Fruit fly (Drosophila melanogaster) whole organism, embryonic: ENCODE data around the gene Pvf2.
A peak's percentile ranks its signal among the peaks of the same experiment; 100 is the strongest.

Experiments
- Ada2b ChIP-seq: fragments of 200-800 bp; sonication (Bioruptor generic); IDR thresholded peaks from 2 replicates; pipeline ENCODE4 v1.3.6; 2022; ENCODE audit warnings: missing biosample characterization, missing genetic modification characterization
- Bgb ChIP-seq: fragments of 200-800 bp; sonication (Bioruptor generic); IDR thresholded peaks from 2 replicates; pipeline ENCODE4 v1.3.6; 2022; ENCODE audit warnings: missing biosample characterization, missing genetic modification characterization; ENCODE audit not compliant: partially characterized antibody
- Bteb2 ChIP-seq: fragments of 200-800 bp; sonication (Bioruptor generic); optimal IDR thresholded peaks from 2 replicates; lab custom pipeline; 2016; ENCODE audit warnings: missing biosample characterization, missing genetic modification characterization
- CG10366 ChIP-seq: fragments of 200-800 bp; sonication (Bioruptor generic); IDR thresholded peaks from 2 replicates; pipeline ENCODE4 v1.3.6; 2022; ENCODE audit warnings: missing biosample characterization, missing genetic modification characterization
- CG10431 ChIP-seq: fragments of 200-800 bp; sonication (Bioruptor generic); optimal IDR thresholded peaks from 3 replicates; lab custom pipeline; 2018; ENCODE audit warnings: missing biosample characterization, mild to moderate bottlenecking, missing genetic modification characterization
- CG11093 ChIP-seq: fragments of 200-800 bp; sonication (Bioruptor generic); IDR thresholded peaks from 3 replicates; pipeline ENCODE4 v1.3.6; 2022; ENCODE audit warnings: missing biosample characterization, missing genetic modification characterization
- CG11560 ChIP-seq: fragments of 200-800 bp; sonication (Bioruptor generic); IDR thresholded peaks from 3 replicates; pipeline ENCODE4 v1.3.6; 2022; ENCODE audit warnings: missing biosample characterization, missing genetic modification characterization
- CG13123 ChIP-seq: fragments of 200-800 bp; sonication (Bioruptor generic); optimal IDR thresholded peaks from 2 replicates; lab custom pipeline; 2016; ENCODE audit warnings: missing biosample characterization, missing genetic modification characterization
- CG13296 ChIP-seq: fragments of 200-800 bp; sonication (Bioruptor generic); optimal IDR thresholded peaks from 3 replicates; lab custom pipeline; 2018; ENCODE audit warnings: missing biosample characterization, mild to moderate bottlenecking, missing genetic modification characterization
- CG14710 ChIP-seq: fragments of 200-800 bp; sonication (Bioruptor generic); optimal IDR thresholded peaks from 3 replicates; lab custom pipeline; 2019; ENCODE audit warnings: missing biosample characterization, mild to moderate bottlenecking, missing genetic modification characterization, moderate library complexity
- CG15696 ChIP-seq: fragments of 200-800 bp; sonication (Bioruptor generic); optimal IDR thresholded peaks from 2 replicates; lab custom pipeline; 2019; ENCODE audit warnings: missing biosample characterization, mild to moderate bottlenecking, missing genetic modification characterization, moderate library complexity
- CG17612 ChIP-seq: fragments of 200-800 bp; sonication (Bioruptor generic); IDR thresholded peaks from 2 replicates; pipeline ENCODE4 v1.3.6; 2022; ENCODE audit warnings: missing biosample characterization, missing genetic modification characterization
- CG2678 ChIP-seq: fragments of 200-800 bp; sonication (Bioruptor generic); optimal IDR thresholded peaks from 3 replicates; lab custom pipeline; 2019; ENCODE audit warnings: missing biosample characterization, mild to moderate bottlenecking, missing genetic modification characterization, moderate library complexity
- CG34422 ChIP-seq: fragments of 200-800 bp; sonication (Bioruptor generic); IDR thresholded peaks from 3 replicates; pipeline ENCODE4 v1.3.6; 2022; ENCODE audit warnings: missing biosample characterization, missing genetic modification characterization
- CG6272 ChIP-seq: fragments of 200-800 bp; sonication (Bioruptor generic); IDR thresholded peaks from 2 replicates; pipeline ENCODE4 v1.3.6; 2022; ENCODE audit warnings: missing biosample characterization, missing genetic modification characterization
- CG9817 ChIP-seq: fragments of 200-800 bp; sonication (Bioruptor generic); optimal IDR thresholded peaks from 2 replicates; lab custom pipeline; 2018; ENCODE audit warnings: missing biosample characterization, mild to moderate bottlenecking, missing genetic modification characterization, moderate library complexity
- CG9932 ChIP-seq: fragments of 200-800 bp; sonication (Bioruptor generic); IDR thresholded peaks from 2 replicates; pipeline ENCODE4 v1.3.6; 2022; ENCODE audit warnings: missing biosample characterization, missing genetic modification characterization
- D ChIP-seq, 2 experiments: fragments of 200-800 bp in 1 of 2; fragments of >200 bp in 1 of 2; sonication (Bioruptor generic) in 1 of 2; optimal IDR thresholded peaks; 2 replicates in 1 of 2; 3 replicates in 1 of 2; lab custom pipeline; 2017; ENCODE audit warnings: mild to moderate bottlenecking in 1 of 2, missing biosample characterization in 1 of 2, missing genetic modification characterization in 1 of 2, missing genetic modification reagents in 1 of 2
- E2f1 ChIP-seq: fragments of 200-800 bp; sonication (Bioruptor generic); IDR thresholded peaks from 2 replicates; pipeline ENCODE4 v1.3.6; 2022; ENCODE audit warnings: missing biosample characterization, missing genetic modification characterization
- Eip74EF ChIP-seq, 2 experiments: fragments of 200-800 bp in 1 of 2; fragments of >200 bp in 1 of 2; sonication (Bioruptor generic) in 1 of 2; optimal IDR thresholded peaks; 2 replicates each; lab custom pipeline; 2017 to 2019; ENCODE audit warnings: missing biosample characterization in 2 of 2, missing genetic modification characterization in 2 of 2, mild to moderate bottlenecking in 1 of 2, moderate library complexity in 1 of 2
- Ets97D ChIP-seq: fragments of 200-800 bp; sonication (Bioruptor generic); optimal IDR thresholded peaks from 3 replicates; lab custom pipeline; 2016; ENCODE audit warnings: missing biosample characterization, missing genetic modification characterization
- MESR4 ChIP-seq: fragments of 200-800 bp; sonication (Bioruptor generic); optimal IDR thresholded peaks from 2 replicates; lab custom pipeline; 2018; ENCODE audit warnings: missing biosample characterization, mild to moderate bottlenecking, missing genetic modification characterization, moderate library complexity
- MTF-1 ChIP-seq: fragments of 200-800 bp; sonication (Bioruptor generic); optimal IDR thresholded peaks from 2 replicates; lab custom pipeline; 2018; ENCODE audit warnings: missing biosample characterization, mild to moderate bottlenecking, missing genetic modification characterization, borderline replicate concordance
- Med ChIP-seq: fragments of 200-800 bp; sonication (Bioruptor generic); peaks from one replicate; lab custom pipeline; 2016; ENCODE audit warnings: missing biosample characterization, missing genetic modification characterization, mild to moderate bottlenecking, inconsistent platforms, moderate library complexity
- NFAT ChIP-seq: fragments of 200-800 bp; sonication (Bioruptor generic); IDR thresholded peaks from 2 replicates; pipeline ENCODE4 v1.3.6; 2022; ENCODE audit warnings: missing biosample characterization, missing genetic modification characterization
- Neu2 ChIP-seq: fragments of 200-800 bp; sonication (Bioruptor generic); optimal IDR thresholded peaks from 3 replicates; lab custom pipeline; 2016; ENCODE audit warnings: missing biosample characterization, missing genetic modification characterization, borderline replicate concordance
- Ravus ChIP-seq: fragments of 200-800 bp; sonication (Bioruptor generic); IDR thresholded peaks from 2 replicates; pipeline ENCODE4 v1.3.6; 2022; ENCODE audit warnings: missing biosample characterization, missing genetic modification characterization
- Scr ChIP-seq: fragments of 200-800 bp; sonication (Bioruptor generic); IDR thresholded peaks from 2 replicates; pipeline ENCODE4 v1.3.6; 2022; ENCODE audit warnings: missing biosample characterization, missing genetic modification characterization; ENCODE audit not compliant: partially characterized antibody
- Sry-β ChIP-seq: fragments of 200-800 bp; sonication (Bioruptor generic); optimal IDR thresholded peaks from 2 replicates; lab custom pipeline; 2018; ENCODE audit warnings: missing biosample characterization, mild to moderate bottlenecking, missing genetic modification characterization, moderate library complexity
- cas ChIP-seq: fragments of 200-800 bp; sonication (Bioruptor generic); IDR thresholded peaks from 2 replicates; pipeline ENCODE4 v1.3.6; 2022; ENCODE audit warnings: missing biosample characterization, missing genetic modification characterization
- dpn ChIP-seq, 2 experiments: fragments of 200-800 bp; sonication (Bioruptor generic); optimal IDR thresholded peaks; 3 replicates each; lab custom pipeline; 2016; ENCODE audit warnings: missing biosample characterization in 2 of 2, missing genetic modification characterization in 2 of 2
- dysf ChIP-seq: fragments of 200-800 bp; sonication (Bioruptor generic); IDR thresholded peaks from 3 replicates; pipeline ENCODE4 v1.3.6; 2022; ENCODE audit warnings: missing biosample characterization, missing genetic modification characterization
- esg ChIP-seq: fragments of 200-800 bp; sonication (Bioruptor generic); conservative IDR thresholded peaks from 2 replicates; pipeline ENCODE4 v1.3.6; 2022; ENCODE audit warnings: missing biosample characterization, missing genetic modification characterization
- fd102C ChIP-seq: fragments of 200-800 bp; sonication (Bioruptor generic); optimal IDR thresholded peaks from 2 replicates; lab custom pipeline; 2018; ENCODE audit warnings: missing biosample characterization, mild to moderate bottlenecking, missing genetic modification characterization, moderate library complexity
- hkb ChIP-seq, 2 experiments: fragments of 200-800 bp in 1 of 2; fragments of >200 bp in 1 of 2; sonication (Bioruptor generic) in 1 of 2; IDR thresholded peaks in 1 of 2; optimal IDR thresholded peaks in 1 of 2; 2 replicates each; pipeline versions ENCODE4 v1.3.6 to Lab custom; 2017 to 2022; ENCODE audit warnings: missing biosample characterization in 1 of 2, missing genetic modification characterization in 1 of 2
- lilli ChIP-seq: fragments of 200-800 bp; sonication (Bioruptor generic); optimal IDR thresholded peaks from 3 replicates; lab custom pipeline; 2016; ENCODE audit warnings: missing biosample characterization, missing genetic modification characterization
- onecut ChIP-seq: fragments of 200-800 bp; sonication (Bioruptor generic); IDR thresholded peaks from 2 replicates; pipeline ENCODE4 v1.3.6; 2022; ENCODE audit warnings: missing biosample characterization, missing genetic modification characterization
- psq ChIP-seq: fragments of 200-800 bp; sonication (Bioruptor generic); optimal IDR thresholded peaks from 2 replicates; lab custom pipeline; 2017; ENCODE audit warnings: missing biosample characterization, missing genetic modification characterization
- row ChIP-seq: fragments of 200-800 bp; sonication (Bioruptor generic); IDR thresholded peaks from 3 replicates; pipeline ENCODE4 v1.3.6; 2022; ENCODE audit warnings: missing biosample characterization, missing genetic modification characterization
- schlank ChIP-seq: fragments of 200-800 bp; sonication (Bioruptor generic); optimal IDR thresholded peaks from 2 replicates; lab custom pipeline; 2018; ENCODE audit warnings: missing biosample characterization, mild to moderate bottlenecking, missing genetic modification characterization
- sqz ChIP-seq: fragments of 200-800 bp; sonication (Bioruptor generic); optimal IDR thresholded peaks from 3 replicates; lab custom pipeline; 2018; ENCODE audit warnings: missing biosample characterization, mild to moderate bottlenecking, missing genetic modification characterization
- stc ChIP-seq: fragments of 200-800 bp; sonication (Bioruptor generic); IDR thresholded peaks from 2 replicates; pipeline ENCODE4 v1.3.6; 2022; ENCODE audit warnings: missing biosample characterization, missing genetic modification characterization
- stwl ChIP-seq: fragments of 200-800 bp; sonication (Bioruptor generic); optimal IDR thresholded peaks from 3 replicates; lab custom pipeline; 2018; ENCODE audit warnings: missing biosample characterization, mild to moderate bottlenecking, missing genetic modification characterization, moderate library complexity
- sug ChIP-seq: fragments of 200-800 bp; optimal IDR thresholded peaks from 2 replicates; lab custom pipeline; 2019; ENCODE audit warnings: missing biosample characterization, mild to moderate bottlenecking, missing genetic modification characterization, moderate library complexity
- vnd ChIP-seq: fragments of 200-800 bp; sonication (Bioruptor generic); IDR thresholded peaks from 3 replicates; pipeline ENCODE4 v1.3.6; 2022; ENCODE audit warnings: missing biosample characterization, missing genetic modification characterization; ENCODE audit not compliant: partially characterized antibody
- z ChIP-seq: fragments of 200-800 bp; sonication (Bioruptor generic); IDR thresholded peaks from 3 replicates; pipeline ENCODE4 v1.3.6; 2022; ENCODE audit warnings: missing biosample characterization, missing genetic modification characterization
- zfh2 ChIP-seq: fragments of 200-800 bp; sonication (Bioruptor generic); optimal IDR thresholded peaks from 2 replicates; lab custom pipeline; 2016; ENCODE audit warnings: missing biosample characterization, missing genetic modification characterization

Gene Pvf2

DNA sequence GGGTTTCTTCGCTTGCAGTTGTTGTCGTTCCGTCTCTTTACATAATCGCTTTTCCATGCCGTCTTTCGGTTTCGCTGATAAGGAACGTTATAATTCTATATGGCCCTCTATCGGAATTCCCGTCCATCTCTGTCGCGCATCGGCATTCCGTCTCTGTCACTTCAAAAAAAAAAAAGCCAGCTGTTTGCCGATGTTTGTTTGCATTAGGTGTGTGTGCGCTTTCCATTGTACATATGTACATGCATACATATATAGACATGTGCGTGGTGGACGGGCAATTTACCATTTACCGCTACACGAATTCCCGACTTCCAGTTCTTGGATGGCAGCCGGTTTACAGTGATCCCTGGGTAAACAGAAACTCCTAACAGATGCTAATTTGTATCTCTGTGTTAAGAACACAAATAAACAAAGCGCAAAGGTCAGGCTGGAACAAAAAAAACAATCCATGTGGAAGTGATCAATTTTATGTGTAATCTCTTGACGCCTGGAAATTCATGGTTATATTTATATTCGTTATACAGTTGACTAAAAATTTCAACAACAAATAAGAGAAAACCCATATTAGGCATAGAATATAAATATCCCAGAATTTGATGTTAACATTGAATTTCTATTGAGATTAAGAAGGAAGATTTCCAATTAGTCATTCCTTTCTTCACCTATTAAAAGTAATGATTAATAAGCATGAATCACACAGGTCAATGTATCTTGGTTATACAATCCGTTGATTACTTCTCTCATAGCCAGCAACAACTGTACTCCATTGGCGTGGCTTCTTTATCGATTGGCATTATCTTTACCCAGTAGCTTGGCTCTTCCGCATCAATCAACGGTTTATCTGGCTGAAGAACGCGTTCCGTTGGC lies 41.2 kb downstream of the Pvf2 start (continued):
- TF ChIP-seq Bteb2 (no peak), CG2678 (tag; lab: Kevin White, UChicago) (peak; percentile 45), CG6272 (GFP tag; lab: Robert Waterston, UW) (no peak), Neu2 (GFP tag; lab: Kevin White, UChicago) (no peak), dpn (GFP tag; optimal IDR thresholded peaks at IDR 0.05; lab: Kevin White, UChicago) (no peak), CG13296 (GFP tag; lab: Kevin White, UChicago) (no peak), CG34422 (peak; percentile 27; the same call in 1 of the 3 replicates), schlank (tag; lab: Kevin White, UChicago) (no peak), CG9932 (GFP tag; lab: Robert Waterston, UW) (no peak), cas (no peak), sug (no peak), psq (no peak), dysf (GFP tag; lab: Robert Waterston, UW) (no peak), vnd (GFP tag; lab: Robert Waterston, UW) (no peak), Med (GFP tag; lab: Kevin White, UChicago) (peak; percentile 78), MTF-1 (GFP tag; lab: Kevin White, UChicago) (peak; percentile 17), CG9817 (tag; lab: Kevin White, UChicago) (no peak), Sry-β (no peak), Ada2b (GFP tag; lab: Robert Waterston, UW) (no peak), onecut (GFP tag; lab: Robert Waterston, UW) (peak; percentile 71), D (optimal IDR thresholded peaks at IDR 0.05; lab: Kevin White, UChicago) (no peak), D (GFP tag; optimal IDR thresholded peaks at IDR 0.05; lab: Kevin White, UChicago) (peak; percentile 8), CG10366 (GFP tag; lab: Robert Waterston, UW) (no peak), z (GFP tag; lab: Robert Waterston, UW) (peak; percentile 65), Ravus (GFP tag; lab: Robert Waterston, UW) (no peak), E2f1 (GFP tag; lab: Robert Waterston, UW) (no peak), CG13123 (GFP tag; lab: Kevin White, UChicago) (peak; percentile 22), CG11093 (GFP tag; lab: Robert Waterston, UW) (peak; percentile 28; the same call in 1 of the 3 replicates), NFAT (GFP tag; lab: Robert Waterston, UW) (0 out of 2 replicates have a peak, but pooled peaks have one; percentile 24), CG15696 (tag; lab: Kevin White, UChicago) (peak; percentile 69), stwl (tag; lab: Kevin White, UChicago) (no peak), Scr (GFP tag; lab: Robert Waterston, UW) (peak; percentile 9; the same call in 1 of the 2 replicates), Eip74EF (GFP tag; optimal IDR thresholded peaks at IDR 0.05; lab: Kevin White, UChicago) (no peak), stc (no peak), hkb (optimal IDR thresholded peaks at IDR 0.05; lab: Kevin White, UChicago) (no peak), hkb (GFP tag; IDR thresholded peaks at IDR 0.05; lab: Robert Waterston, UW) (peak; percentile 52; the same call in 1 of the 2 replicates), CG10431 (GFP tag; lab: Kevin White, UChicago) (peak; percentile 58), CG17612 (GFP tag; lab: Robert Waterston, UW) (no peak), sqz (GFP tag; lab: Kevin White, UChicago) (peak; percentile 69), Bgb (GFP tag; lab: Robert Waterston, UW) (no peak), MESR4 (GFP tag; lab: Kevin White, UChicago) (no peak), Ets97D (GFP tag; lab: Kevin White, UChicago) (no peak), CG14710 (tag; lab: Kevin White, UChicago) (no peak), esg (GFP tag; lab: Robert Waterston, UW) (no peak), lilli (GFP tag; lab: Kevin White, UChicago) (peak; percentile 24), row (GFP tag; lab: Robert Waterston, UW) (peak; percentile 42), CG11560 (tag; lab: Robert Waterston, UW) (no peak), zfh2 (GFP tag; lab: Kevin White, UChicago) (no peak), fd102C (GFP tag; lab: Kevin White, UChicago) (peak; percentile 52)
